Worm (Caenorhabditis elegans) whole organism, mixed stage, embryonic: ENCODE data around the gene plpr-1.

Experiments
- M03D4.4 ChIP-seq: sonication (generic microtip); optimal IDR thresholded peaks from 2 replicates; lab custom pipeline; 2017; ENCODE audit warnings: mild to moderate bottlenecking, missing genetic modification characterization, missing compliant biosample characterization
- bed-3 ChIP-seq: fragments of 200-800 bp; sonication (Bioruptor generic); optimal IDR thresholded peaks from 3 replicates; lab custom pipeline; 2018; ENCODE audit warnings: mild to moderate bottlenecking, missing genetic modification characterization, moderate library complexity, missing compliant biosample characterization
- blmp-1 ChIP-seq: fragments of 150-350 bp; optimal IDR thresholded peaks from 2 replicates; lab custom pipeline; 2014; ENCODE audit warnings: missing biosample characterization, missing genetic modification characterization
- ceh-39 ChIP-seq: fragments of 150-350 bp; optimal IDR thresholded peaks from 2 replicates; lab custom pipeline; 2014; ENCODE audit warnings: missing biosample characterization, missing genetic modification characterization
- ceh-43 ChIP-seq: fragments of 200-800 bp; sonication (Bioruptor generic); optimal IDR thresholded peaks from 2 replicates; lab custom pipeline; 2018; ENCODE audit warnings: mild to moderate bottlenecking, missing genetic modification characterization, moderate library complexity, missing compliant biosample characterization
- ceh-83 ChIP-seq: fragments of 200-800 bp; sonication (Bioruptor generic); optimal IDR thresholded peaks from 2 replicates; lab custom pipeline; 2018; ENCODE audit warnings: mild to moderate bottlenecking, missing genetic modification characterization, missing compliant biosample characterization
- ces-1 ChIP-seq: fragments of 150-350 bp; optimal IDR thresholded peaks from 2 replicates; lab custom pipeline; 2014; ENCODE audit warnings: missing biosample characterization, missing genetic modification reagents, missing genetic modification characterization
- drap-1 ChIP-seq: fragments of 200-800 bp; sonication (Bioruptor generic); optimal IDR thresholded peaks from 3 replicates; lab custom pipeline; 2018; ENCODE audit warnings: mild to moderate bottlenecking, missing genetic modification characterization, missing compliant biosample characterization
- elt-1 ChIP-seq: sonication (generic microtip); optimal IDR thresholded peaks from 2 replicates; lab custom pipeline; 2017; ENCODE audit warnings: missing genetic modification characterization, mild to moderate bottlenecking, missing compliant biosample characterization, antibody characterized with exemption, moderate library complexity, borderline replicate concordance; ENCODE audit not compliant: insufficient read depth
- elt-3 ChIP-seq: fragments of 150-350 bp; optimal IDR thresholded peaks from 2 replicates; lab custom pipeline; 2014; ENCODE audit warnings: missing biosample characterization, missing genetic modification characterization
- flh-1 ChIP-seq: fragments of 200-800 bp; sonication (Bioruptor generic); optimal IDR thresholded peaks from 2 replicates; lab custom pipeline; 2018; ENCODE audit warnings: mild to moderate bottlenecking, missing genetic modification characterization, moderate library complexity, missing compliant biosample characterization
- ham-2 ChIP-seq: fragments of 200-800 bp; sonication (Bioruptor generic); optimal IDR thresholded peaks from 2 replicates; lab custom pipeline; 2018; ENCODE audit warnings: mild to moderate bottlenecking, missing genetic modification characterization, missing compliant biosample characterization
- hlh-1 ChIP-seq: fragments of 150-350 bp; optimal IDR thresholded peaks from 2 replicates; lab custom pipeline; 2014; ENCODE audit warnings: missing biosample characterization, missing genetic modification reagents, missing genetic modification characterization
- lin-13 ChIP-seq: fragments of 150-350 bp; optimal IDR thresholded peaks from 2 replicates; lab custom pipeline; 2014; ENCODE audit warnings: missing biosample characterization, missing genetic modification characterization
- lin-32 ChIP-seq: fragments of 200-800 bp; sonication (Bioruptor generic); optimal IDR thresholded peaks from 2 replicates; lab custom pipeline; 2018; ENCODE audit warnings: mild to moderate bottlenecking, missing genetic modification characterization, missing compliant biosample characterization
- lsy-2 ChIP-seq: fragments of 150-350 bp; optimal IDR thresholded peaks from 2 replicates; lab custom pipeline; 2014; ENCODE audit warnings: missing biosample characterization, missing genetic modification characterization
- mab-5 ChIP-seq: fragments of 150-350 bp; optimal IDR thresholded peaks from 2 replicates; lab custom pipeline; 2014; ENCODE audit warnings: missing biosample characterization, missing genetic modification characterization
- mep-1 ChIP-seq: fragments of 150-350 bp; optimal IDR thresholded peaks from 2 replicates; lab custom pipeline; 2017; ENCODE audit warnings: missing biosample characterization, missing genetic modification reagents, missing genetic modification characterization, inconsistent platforms
- mls-2 ChIP-seq: sonication (generic microtip); optimal IDR thresholded peaks from 2 replicates; lab custom pipeline; 2016; ENCODE audit warnings: mild to moderate bottlenecking, missing genetic modification characterization, moderate library complexity, missing compliant biosample characterization
- nhr-12 ChIP-seq: fragments of 150-350 bp; optimal IDR thresholded peaks from 2 replicates; lab custom pipeline; 2014; ENCODE audit warnings: missing biosample characterization, missing genetic modification characterization
- nhr-2 ChIP-seq: fragments of 150-350 bp; optimal IDR thresholded peaks from 2 replicates; lab custom pipeline; 2014; ENCODE audit warnings: missing biosample characterization, missing genetic modification characterization
- nhr-28 ChIP-seq: fragments of 150-350 bp; optimal IDR thresholded peaks from 2 replicates; lab custom pipeline; 2014; ENCODE audit warnings: missing biosample characterization, missing genetic modification characterization
- nhr-76 ChIP-seq: sonication (generic microtip); optimal IDR thresholded peaks from 2 replicates; lab custom pipeline; 2017; ENCODE audit warnings: missing biosample characterization, missing genetic modification characterization
- pha-4 ChIP-seq: fragments of 150-350 bp; optimal IDR thresholded peaks from 2 replicates; lab custom pipeline; 2018; ENCODE audit warnings: missing biosample characterization, missing genetic modification reagents, missing genetic modification characterization
- sem-2 ChIP-seq: fragments of 200-800 bp; sonication (Bioruptor generic); optimal IDR thresholded peaks from 2 replicates; lab custom pipeline; 2018; ENCODE audit warnings: mild to moderate bottlenecking, missing genetic modification characterization, missing compliant biosample characterization
- snpc-4 ChIP-seq: fragments of 150-350 bp; optimal IDR thresholded peaks from 2 replicates; lab custom pipeline; 2014; ENCODE audit warnings: missing biosample characterization, missing genetic modification characterization
- unc-120 ChIP-seq: sonication (generic microtip); optimal IDR thresholded peaks from 2 replicates; lab custom pipeline; 2017; ENCODE audit warnings: missing genetic modification characterization, missing compliant biosample characterization; ENCODE audit not compliant: poor library complexity, severe bottlenecking
- unc-39 ChIP-seq: fragments of 150-350 bp; optimal IDR thresholded peaks from 2 replicates; lab custom pipeline; 2014; ENCODE audit warnings: missing biosample characterization, missing genetic modification characterization
- unc-62 ChIP-seq: fragments of 150-350 bp; optimal IDR thresholded peaks from 2 replicates; lab custom pipeline; 2014; ENCODE audit warnings: missing biosample characterization, missing genetic modification reagents, missing genetic modification characterization
- zip-8 ChIP-seq: fragments of 150-350 bp; optimal IDR thresholded peaks from 2 replicates; lab custom pipeline; 2014; ENCODE audit warnings: missing biosample characterization, missing genetic modification characterization
- ztf-11 ChIP-seq: fragments of 150-350 bp; optimal IDR thresholded peaks from 2 replicates; lab custom pipeline; 2014; ENCODE audit warnings: missing biosample characterization, missing genetic modification characterization

Gene plpr-1

DNA sequence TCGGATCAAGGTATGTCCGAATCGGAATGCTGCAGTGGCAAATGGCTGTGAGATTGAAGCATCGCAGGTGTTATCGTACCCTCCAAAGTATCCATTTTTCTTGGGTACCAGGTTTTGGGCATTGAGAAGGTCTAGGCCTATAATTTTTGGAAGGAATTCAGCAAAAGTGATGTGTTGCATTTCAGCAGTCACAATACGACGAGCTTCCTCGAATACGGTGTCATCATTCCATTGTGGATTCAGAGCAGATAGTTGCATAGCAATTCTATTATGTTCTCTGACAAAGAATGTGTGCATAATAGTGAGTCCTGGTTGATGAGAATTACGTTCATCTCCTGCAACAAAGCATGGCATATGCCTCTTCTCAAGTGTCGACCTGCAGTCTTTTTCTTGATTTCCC lies 20.8 kb downstream of the plpr-1 start:
- no peak for TF ChIP-seq M03D4.4 (tag; lab: Kevin White, UChicago)
- TF ChIP-seq snpc-4 (tag; lab: Kevin White, UChicago), result no peak
- TF ChIP-seq nhr-76 (tag; lab: Kevin White, UChicago), result no peak
- TF ChIP-seq lsy-2, result no peak
- TF ChIP-seq ces-1 (GFP tag; lab: Kevin White, UChicago), result no peak
- TF ChIP-seq flh-1, result no peak
- no peak for TF ChIP-seq sem-2 (GFP tag; lab: Kevin White, UChicago)
- no peak for TF ChIP-seq mls-2 (tag; lab: Kevin White, UChicago)
- TF ChIP-seq unc-120 (tag; lab: Kevin White, UChicago), result no peak
- no peak for TF ChIP-seq ham-2 (GFP tag; lab: Kevin White, UChicago)
- no peak for TF ChIP-seq ztf-11 (tag; lab: Kevin White, UChicago)
- TF ChIP-seq unc-39 (tag; lab: Kevin White, UChicago), result no peak
- no peak for TF ChIP-seq nhr-12 (tag; lab: Kevin White, UChicago)
- TF ChIP-seq bed-3, result no peak
- TF ChIP-seq lin-13 (tag; lab: Kevin White, UChicago), result no peak
- TF ChIP-seq ceh-39 (tag; lab: Kevin White, UChicago), result no peak
- no peak for TF ChIP-seq mab-5 (tag; lab: Kevin White, UChicago)
- no peak for TF ChIP-seq pha-4
- TF ChIP-seq, all 35 proteins: peak for 0

DNA sequence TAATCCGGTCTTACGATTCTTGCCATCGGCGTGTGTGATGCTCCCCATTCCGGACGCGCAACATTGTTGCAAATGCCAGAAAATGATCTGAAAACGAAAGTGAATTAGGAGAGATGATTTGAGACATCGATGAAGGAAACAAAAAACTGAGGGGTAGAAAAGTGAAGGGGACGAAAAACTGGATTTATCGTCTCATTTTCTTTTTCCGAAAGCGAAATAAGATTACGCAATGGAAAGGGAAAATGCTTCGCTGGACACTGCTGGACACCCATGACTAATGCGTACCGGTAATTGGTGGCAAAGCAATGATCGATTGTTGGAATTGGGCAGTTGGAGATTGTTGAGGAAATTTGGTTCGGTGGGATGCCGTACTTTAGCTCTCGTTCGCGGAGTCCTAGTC lies 24.4 kb downstream of the plpr-1 start:
- TF ChIP-seq lin-32 (GFP tag; lab: Kevin White, UChicago), result no peak
- TF ChIP-seq mep-1, result no peak
- TF ChIP-seq blmp-1 (tag; lab: Kevin White, UChicago), result peak; percentile 73
- TF ChIP-seq mab-5 (tag; lab: Kevin White, UChicago), result no peak
- TF ChIP-seq zip-8 (tag; lab: Kevin White, UChicago), result no peak
- TF ChIP-seq ces-1 (GFP tag; lab: Kevin White, UChicago), result no peak
- TF ChIP-seq nhr-28, result no peak
- TF ChIP-seq nhr-76 (tag; lab: Kevin White, UChicago), result no peak

DNA sequence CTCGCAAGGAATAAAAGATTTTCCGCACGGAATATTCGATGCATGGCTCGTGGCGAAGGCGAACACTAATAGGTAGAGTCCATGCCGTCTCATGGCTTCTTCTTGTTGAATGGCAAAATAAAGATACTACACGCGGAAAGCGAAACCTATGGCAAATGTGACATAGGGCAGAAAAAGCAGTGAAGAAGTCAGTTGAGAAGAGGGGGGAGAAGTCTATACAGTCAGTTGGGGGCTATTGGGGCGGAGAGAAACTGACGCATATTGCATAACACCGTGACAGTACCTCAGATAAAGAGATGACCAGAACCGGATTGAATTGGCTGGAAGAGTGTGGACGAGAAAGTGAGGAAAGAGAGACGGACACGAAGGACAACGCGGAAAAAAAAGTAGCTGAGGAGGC lies 25.3 kb downstream of the plpr-1 start, which contains the start of gene T06D8.10:
Gene T06D8.10 (minus strand): TSS at position 101 of the 400 bp plus-strand sequence.
- TF ChIP-seq blmp-1 (tag; lab: Kevin White, UChicago) (no peak), ceh-43 (GFP tag; lab: Kevin White, UChicago) (no peak), unc-62 (no peak), nhr-2 (tag; lab: Kevin White, UChicago) (no peak), ham-2 (GFP tag; lab: Kevin White, UChicago) (no peak), ztf-11 (tag; lab: Kevin White, UChicago) (no peak), elt-3 (tag; lab: Kevin White, UChicago) (no peak), snpc-4 (tag; lab: Kevin White, UChicago) (no peak), mep-1 (no peak), nhr-12 (tag; lab: Kevin White, UChicago) (no peak)

DNA sequence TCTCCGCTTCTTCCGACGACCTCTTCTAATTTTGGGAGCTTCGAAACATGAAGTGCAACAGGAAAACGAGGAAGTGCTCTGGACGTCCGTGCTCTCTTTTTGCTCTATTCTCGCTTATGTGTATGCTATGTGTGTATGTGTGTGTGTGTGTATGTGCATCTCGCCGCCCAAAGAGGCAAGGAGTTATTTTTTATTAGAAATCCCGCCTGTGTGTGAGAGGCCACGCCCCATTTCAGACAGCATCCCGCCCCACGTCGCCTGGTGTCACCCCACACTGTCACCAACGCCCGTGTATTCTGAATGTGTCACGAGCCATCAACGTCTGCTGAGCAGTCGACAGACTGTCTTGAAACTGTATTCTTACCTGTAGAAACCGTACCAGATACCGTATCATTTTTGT lies 33.4 kb downstream of the plpr-1 start, which contains the start of gene T05B9.2:
Gene T05B9.2 (plus strand): TSS at position 301 of the 400 bp plus-strand sequence.
- TF ChIP-seq bed-3 (no peak), mab-5 (tag; lab: Kevin White, UChicago) (no peak), lin-13 (tag; lab: Kevin White, UChicago) (no peak), sem-2 (GFP tag; lab: Kevin White, UChicago) (no peak), nhr-28 (no peak), M03D4.4 (tag; lab: Kevin White, UChicago) (no peak), nhr-2 (tag; lab: Kevin White, UChicago) (no peak), hlh-1 (tag; lab: Kevin White, UChicago) (no peak), unc-62 (no peak), ham-2 (GFP tag; lab: Kevin White, UChicago) (no peak), elt-3 (tag; lab: Kevin White, UChicago) (no peak), ceh-83 (GFP tag; lab: Kevin White, UChicago) (no peak)

DNA sequence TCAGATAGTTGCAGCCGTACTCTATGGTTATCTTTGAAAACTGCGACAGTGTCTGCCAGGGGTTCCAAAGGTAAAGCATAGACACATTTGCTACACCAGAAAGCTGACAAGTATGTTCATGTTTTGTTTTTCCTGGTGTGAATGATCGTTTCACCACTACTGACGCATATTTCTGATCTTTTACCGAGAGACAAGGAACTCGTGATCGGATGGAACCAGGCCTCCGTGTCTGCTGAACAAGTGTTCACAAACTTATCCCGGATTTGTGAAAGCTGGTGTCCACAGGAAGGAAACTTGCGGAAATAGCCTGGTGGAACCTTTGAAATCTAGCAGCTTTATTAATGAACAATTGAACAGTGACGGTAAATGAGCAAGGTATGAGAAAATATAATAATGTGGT lies 37.7 kb downstream of the plpr-1 start:
- TF ChIP-seq elt-1 (tag; lab: Kevin White, UChicago) (no peak), pha-4 (no peak), snpc-4 (tag; lab: Kevin White, UChicago) (no peak), ceh-43 (GFP tag; lab: Kevin White, UChicago) (no peak), lsy-2 (no peak), drap-1 (GFP tag; lab: Kevin White, UChicago) (no peak), elt-3 (tag; lab: Kevin White, UChicago) (no peak)
